Worm (Caenorhabditis elegans) whole organism, early embryonic: ENCODE results near the gene F18C5.10.

Source experiments
- B0310.2 ChIP-seq: sonication (generic microtip); optimal IDR thresholded peaks from 2 replicates; lab custom pipeline; 2016; ENCODE audit warnings: mild to moderate bottlenecking, missing genetic modification characterization, missing compliant biosample characterization
- F13C5.2 ChIP-seq: sonication (generic microtip); optimal IDR thresholded peaks from 2 replicates; lab custom pipeline; 2017; ENCODE audit warnings: mild to moderate bottlenecking, missing genetic modification characterization, inconsistent platforms, missing compliant biosample characterization
- aly-1 ChIP-seq: sonication (generic microtip); optimal IDR thresholded peaks from 2 replicates; lab custom pipeline; 2016; ENCODE audit warnings: missing genetic modification characterization, missing compliant biosample characterization
- ama-1 ChIP-seq: fragments of 150-350 bp; optimal IDR thresholded peaks from 2 replicates; lab custom pipeline; 2014
- ceh-13 ChIP-seq: fragments of 200-800 bp; sonication (Bioruptor generic); optimal IDR thresholded peaks from 2 replicates; lab custom pipeline; 2018; ENCODE audit warnings: mild to moderate bottlenecking, missing genetic modification characterization, missing compliant biosample characterization
- flt-1 ChIP-seq: fragments of 200-800 bp; sonication (Bioruptor generic); IDR thresholded peaks from 2 replicates; pipeline ENCODE4 v1.3.6; 2022; ENCODE audit warnings: missing genetic modification characterization, missing compliant biosample characterization
- hmbx-1 ChIP-seq: sonication (generic microtip); optimal IDR thresholded peaks from 2 replicates; lab custom pipeline; 2016; ENCODE audit warnings: mild to moderate bottlenecking, missing genetic modification characterization, missing compliant biosample characterization
- hmg-4 ChIP-seq: fragments of 200-800 bp; sonication (Bioruptor generic); optimal IDR thresholded peaks from 2 replicates; lab custom pipeline; 2018; ENCODE audit warnings: mild to moderate bottlenecking, missing genetic modification characterization, missing compliant biosample characterization
- hnd-1 ChIP-seq: sonication (generic microtip); optimal IDR thresholded peaks from 2 replicates; lab custom pipeline; 2016; ENCODE audit warnings: missing genetic modification characterization, missing compliant biosample characterization
- pes-1 ChIP-seq: fragments of 200-800 bp; sonication (Bioruptor generic); IDR thresholded peaks from 2 replicates; pipeline ENCODE4 v1.3.6; 2022; ENCODE audit warnings: missing genetic modification reagents, missing genetic modification characterization, missing compliant biosample characterization
- scrt-1 ChIP-seq: fragments of 200-800 bp; sonication (Bioruptor generic); IDR thresholded peaks from 2 replicates; pipeline ENCODE4 v1.3.6; 2022; ENCODE audit warnings: missing genetic modification characterization, missing compliant biosample characterization
- sea-1 ChIP-seq: fragments of 200-800 bp; sonication (Bioruptor generic); conservative IDR thresholded peaks from 2 replicates; pipeline ENCODE4 v1.3.6; 2022; ENCODE audit warnings: missing genetic modification characterization, missing compliant biosample characterization
- tbx-11 ChIP-seq: fragments of 200-800 bp; sonication (Bioruptor generic); IDR thresholded peaks from 2 replicates; pipeline ENCODE4 v1.3.6; 2022; ENCODE audit warnings: missing genetic modification characterization, missing compliant biosample characterization
- tbx-37 ChIP-seq: fragments of 200-800 bp; sonication (Bioruptor generic); conservative IDR thresholded peaks from 2 replicates; pipeline ENCODE4 v1.3.6; 2022; ENCODE audit warnings: missing genetic modification reagents, missing genetic modification characterization, missing compliant biosample characterization

ce11 chrII:6575647-6576046 is 14.4 kb upstream of the F18C5.10 start, which contains the start of gene sra-29:
- TF ChIP-seq aly-1 (tag; lab: Kevin White, UChicago) (no peak), B0310.2 (no peak), ceh-13 (GFP tag; lab: Kevin White, UChicago) (no peak), F13C5.2 (tag; lab: Kevin White, UChicago) (no peak), ama-1 (lab: Kevin White, UChicago) (no peak), tbx-37 (GFP tag; lab: Robert Waterston, UW) (no peak), flt-1 (GFP tag; lab: Robert Waterston, UW) (no peak), hnd-1 (tag; lab: Kevin White, UChicago) (no peak), tbx-11 (GFP tag; lab: Robert Waterston, UW) (no peak), pes-1 (GFP tag; lab: Robert Waterston, UW) (no peak), sea-1 (GFP tag; lab: Robert Waterston, UW) (no peak), hmg-4 (GFP tag; lab: Kevin White, UChicago) (no peak), scrt-1 (no peak), hmbx-1 (tag; lab: Kevin White, UChicago) (no peak)
